Worm (Caenorhabditis elegans) whole organism, young adult: ENCODE data around the gene Y73F8A.14.

Source experiments
- B0035.1 ChIP-seq: sonication (generic microtip); optimal IDR thresholded peaks from 2 replicates; lab custom pipeline; 2016; ENCODE audit warnings: missing genetic modification characterization, mild to moderate bottlenecking, missing compliant biosample characterization, missing genotype, missing genetic modification reagents
- D2030.7 ChIP-seq: fragments of 200-800 bp; sonication (Bioruptor generic); IDR thresholded peaks from 2 replicates; pipeline ENCODE4 v1.3.6; 2022; ENCODE audit warnings: missing genetic modification reagents, missing genetic modification characterization, missing compliant biosample characterization
- F39B2.1 ChIP-seq: fragments of 200-800 bp; sonication (Bioruptor generic); IDR thresholded peaks from 2 replicates; pipeline ENCODE4 v1.3.6; 2022; ENCODE audit warnings: missing genetic modification reagents, missing genetic modification characterization, missing compliant biosample characterization
- K11D2.4 ChIP-seq: fragments of 200-800 bp; sonication (Bioruptor generic); IDR thresholded peaks from 2 replicates; pipeline ENCODE4 v1.3.6; 2022; ENCODE audit warnings: missing genetic modification reagents, missing genetic modification characterization, missing compliant biosample characterization
- T26A5.8 ChIP-seq: sonication (generic microtip); optimal IDR thresholded peaks from 2 replicates; lab custom pipeline; 2016; ENCODE audit warnings: missing genetic modification characterization, missing compliant biosample characterization
- Y53F4B.3 ChIP-seq: fragments of 200-800 bp; sonication (Bioruptor generic); IDR thresholded peaks from 2 replicates; pipeline ENCODE4 v1.3.6; 2022; ENCODE audit warnings: missing genetic modification reagents, missing genetic modification characterization, missing compliant biosample characterization
- Y79H2A.3 ChIP-seq: fragments of 200-800 bp; sonication (Bioruptor generic); conservative IDR thresholded peaks from 2 replicates; pipeline ENCODE4 v1.3.6; 2022; ENCODE audit warnings: missing genetic modification reagents, missing genetic modification characterization, missing compliant biosample characterization
- ZK185.1 ChIP-seq: sonication (generic microtip); optimal IDR thresholded peaks from 2 replicates; lab custom pipeline; 2016; ENCODE audit warnings: mild to moderate bottlenecking, missing genetic modification characterization, missing compliant biosample characterization; ENCODE audit not compliant: poor library complexity, severe bottlenecking
- akir-1 ChIP-seq: fragments of 200-800 bp; sonication (Bioruptor generic); optimal IDR thresholded peaks from 2 replicates; lab custom pipeline; 2018; ENCODE audit warnings: mild to moderate bottlenecking, missing genetic modification characterization, moderate library complexity, missing compliant biosample characterization
- ama-1 ChIP-seq, 3 experiments: fragments of 150-350 bp in 1 of 3; sonication (generic microtip) in 2 of 3; optimal IDR thresholded peaks; 2 replicates each; lab custom pipeline; 2014 to 2018; ENCODE audit warnings: missing biosample characterization in 2 of 3, missing genetic modification characterization in 2 of 3, missing genetic modification reagents in 2 of 3
- aptf-2 ChIP-seq: fragments of 200-800 bp; sonication (Bioruptor generic); conservative IDR thresholded peaks from 2 replicates; pipeline ENCODE4 v1.3.6; 2022; ENCODE audit warnings: missing genetic modification reagents, missing genetic modification characterization, missing compliant biosample characterization
- attf-3 ChIP-seq: fragments of 200-800 bp; sonication (Bioruptor generic); conservative IDR thresholded peaks from 2 replicates; pipeline ENCODE4 v1.3.6; 2022; ENCODE audit warnings: missing genetic modification reagents, missing genetic modification characterization, missing compliant biosample characterization
- attf-5 ChIP-seq: fragments of 200-800 bp; sonication (Bioruptor generic); optimal IDR thresholded peaks from 2 replicates; lab custom pipeline; 2018; ENCODE audit warnings: mild to moderate bottlenecking, missing genetic modification characterization, missing compliant biosample characterization
- attf-6 ChIP-seq: fragments of 200-800 bp; sonication (Bioruptor generic); IDR thresholded peaks from 2 replicates; pipeline ENCODE4 v1.3.6; 2022; ENCODE audit warnings: missing genetic modification reagents, missing genetic modification characterization, missing compliant biosample characterization
- ccch-3 ChIP-seq: fragments of 200-800 bp; sonication (Bioruptor generic); optimal IDR thresholded peaks from 2 replicates; lab custom pipeline; 2018; ENCODE audit warnings: mild to moderate bottlenecking, missing genetic modification characterization, missing compliant biosample characterization
- ceh-27 ChIP-seq: fragments of 200-800 bp; sonication (Bioruptor generic); optimal IDR thresholded peaks from 2 replicates; lab custom pipeline; 2018; ENCODE audit warnings: mild to moderate bottlenecking, missing genetic modification characterization, moderate library complexity, missing compliant biosample characterization
- chd-7 ChIP-seq: sonication (generic microtip); optimal IDR thresholded peaks from 2 replicates; lab custom pipeline; 2016; ENCODE audit warnings: mild to moderate bottlenecking, missing genetic modification characterization, moderate library complexity, missing compliant biosample characterization
- die-1 ChIP-seq: sonication (generic microtip); optimal IDR thresholded peaks from 2 replicates; lab custom pipeline; 2016; ENCODE audit warnings: missing genotype, mild to moderate bottlenecking, missing genetic modification characterization, missing compliant biosample characterization
- efl-1 ChIP-seq: fragments of 150-350 bp; optimal IDR thresholded peaks from 2 replicates; lab custom pipeline; 2014; ENCODE audit warnings: missing biosample characterization, missing genetic modification reagents, missing genetic modification characterization
- egl-44 ChIP-seq: fragments of 200-800 bp; sonication (Bioruptor generic); IDR thresholded peaks from 2 replicates; pipeline ENCODE4 v1.3.6; 2022; ENCODE audit warnings: missing genetic modification reagents, missing genetic modification characterization, missing compliant biosample characterization
- egrh-3 ChIP-seq: fragments of 200-800 bp; sonication (Bioruptor generic); IDR thresholded peaks from 2 replicates; pipeline ENCODE4 v1.3.6; 2022; ENCODE audit warnings: missing genetic modification reagents, missing genetic modification characterization, missing compliant biosample characterization
- him-1 ChIP-seq: sonication (generic microtip); optimal IDR thresholded peaks from 2 replicates; lab custom pipeline; 2016; ENCODE audit warnings: missing genotype, missing genetic modification reagents, missing genetic modification characterization, missing compliant biosample characterization
- hmg-20 ChIP-seq: fragments of 200-800 bp; sonication (Bioruptor generic); IDR thresholded peaks from 2 replicates; pipeline ENCODE4 v1.3.6; 2022; ENCODE audit warnings: missing genetic modification reagents, missing genetic modification characterization, missing compliant biosample characterization
- lsy-27 ChIP-seq: sonication (generic microtip); optimal IDR thresholded peaks from 2 replicates; lab custom pipeline; 2017; ENCODE audit warnings: missing genetic modification characterization, mild to moderate bottlenecking, missing compliant biosample characterization, antibody characterized with exemption, missing genotype, borderline replicate concordance; ENCODE audit not compliant: insufficient read depth
- madf-3 ChIP-seq: fragments of 200-800 bp; sonication (Bioruptor generic); IDR thresholded peaks from 2 replicates; pipeline ENCODE4 v1.3.6; 2022; ENCODE audit warnings: missing genetic modification reagents, missing genetic modification characterization, missing compliant biosample characterization
- madf-6 ChIP-seq: fragments of 200-800 bp; sonication (Bioruptor generic); IDR thresholded peaks from 2 replicates; pipeline ENCODE4 v1.3.6; 2022; ENCODE audit warnings: missing genetic modification reagents, missing genetic modification characterization, missing compliant biosample characterization
- mel-28 ChIP-seq: sonication (generic microtip); optimal IDR thresholded peaks from 2 replicates; lab custom pipeline; 2016; ENCODE audit warnings: borderline replicate concordance, mild to moderate bottlenecking, missing genetic modification characterization, missing compliant biosample characterization
- nfya-1 ChIP-seq: sonication (generic microtip); optimal IDR thresholded peaks from 2 replicates; lab custom pipeline; 2017; ENCODE audit warnings: antibody characterized with exemption, missing compliant biosample characterization, missing genetic modification characterization, borderline replicate concordance; ENCODE audit not compliant: insufficient read depth
- nfya-2 ChIP-seq: fragments of 200-800 bp; sonication (Bioruptor generic); IDR thresholded peaks from 2 replicates; pipeline ENCODE4 v1.3.6; 2022; ENCODE audit warnings: missing genetic modification reagents, missing genetic modification characterization, missing compliant biosample characterization
- nfyb-1 ChIP-seq: fragments of 200-800 bp; sonication (Bioruptor generic); IDR thresholded peaks from 2 replicates; pipeline ENCODE4 v1.3.6; 2022; ENCODE audit warnings: missing genetic modification reagents, missing genetic modification characterization, missing compliant biosample characterization
- nhr-120 ChIP-seq: fragments of 200-800 bp; sonication (Bioruptor generic); IDR thresholded peaks from 2 replicates; pipeline ENCODE4 v1.3.6; 2022; ENCODE audit warnings: missing genetic modification characterization, missing compliant biosample characterization
- nhr-27 ChIP-seq: fragments of 200-800 bp; sonication (Bioruptor generic); optimal IDR thresholded peaks from 2 replicates; lab custom pipeline; 2018; ENCODE audit warnings: mild to moderate bottlenecking, missing genetic modification characterization, moderate library complexity, missing compliant biosample characterization
- pbrm-1 ChIP-seq: fragments of 200-800 bp; sonication (Bioruptor generic); IDR thresholded peaks from 2 replicates; pipeline ENCODE4 v1.3.6; 2022; ENCODE audit warnings: missing genetic modification reagents, missing genetic modification characterization, missing compliant biosample characterization
- rec-8 ChIP-seq, 2 experiments: sonication (generic microtip); optimal IDR thresholded peaks; 2 replicates each; lab custom pipeline; 2016; ENCODE audit warnings: mild to moderate bottlenecking in 2 of 2, missing genetic modification characterization in 2 of 2, missing genetic modification reagents in 2 of 2, missing genotype in 2 of 2, missing biosample characterization in 1 of 2, missing compliant biosample characterization in 1 of 2, moderate library complexity in 1 of 2
- repo-1 ChIP-seq: sonication (generic microtip); optimal IDR thresholded peaks from 2 replicates; lab custom pipeline; 2017; ENCODE audit warnings: mild to moderate bottlenecking, missing genetic modification characterization, missing compliant biosample characterization
- snpc-4 ChIP-seq, 5 experiments: fragments of 150-350 bp in 1 of 5; sonication (generic microtip) in 4 of 5; optimal IDR thresholded peaks; 2 replicates each; lab custom pipeline; 2014 to 2018; ENCODE audit warnings: missing genetic modification characterization in 5 of 5, missing biosample characterization in 3 of 5, antibody characterized with exemption in 2 of 5, mild to moderate bottlenecking in 2 of 5, missing compliant biosample characterization in 2 of 5, missing genotype in 2 of 5, moderate library complexity in 2 of 5, missing genetic modification reagents in 1 of 5
- somi-1 ChIP-seq: fragments of 200-800 bp; sonication (Bioruptor generic); optimal IDR thresholded peaks from 2 replicates; lab custom pipeline; 2018; ENCODE audit warnings: mild to moderate bottlenecking, missing genetic modification characterization, missing compliant biosample characterization
- tlf-1 ChIP-seq: fragments of 200-800 bp; sonication (Bioruptor generic); optimal IDR thresholded peaks from 2 replicates; lab custom pipeline; 2018; ENCODE audit warnings: mild to moderate bottlenecking, missing genetic modification characterization, missing compliant biosample characterization
- zfh-2 ChIP-seq: fragments of 200-800 bp; sonication (Bioruptor generic); conservative IDR thresholded peaks from 2 replicates; pipeline ENCODE4 v1.3.6; 2022; ENCODE audit warnings: missing genetic modification reagents, missing genetic modification characterization, missing compliant biosample characterization
- ztf-25 ChIP-seq: fragments of 200-800 bp; sonication (Bioruptor generic); IDR thresholded peaks from 2 replicates; pipeline ENCODE4 v1.3.6; 2022; ENCODE audit warnings: missing genetic modification reagents, missing genetic modification characterization, missing compliant biosample characterization
- ztf-28 ChIP-seq: fragments of 200-800 bp; sonication (Bioruptor generic); IDR thresholded peaks from 2 replicates; pipeline ENCODE4 v1.3.6; 2022; ENCODE audit warnings: missing genetic modification reagents, missing genetic modification characterization, missing compliant biosample characterization

Gene Y73F8A.14

DNA sequence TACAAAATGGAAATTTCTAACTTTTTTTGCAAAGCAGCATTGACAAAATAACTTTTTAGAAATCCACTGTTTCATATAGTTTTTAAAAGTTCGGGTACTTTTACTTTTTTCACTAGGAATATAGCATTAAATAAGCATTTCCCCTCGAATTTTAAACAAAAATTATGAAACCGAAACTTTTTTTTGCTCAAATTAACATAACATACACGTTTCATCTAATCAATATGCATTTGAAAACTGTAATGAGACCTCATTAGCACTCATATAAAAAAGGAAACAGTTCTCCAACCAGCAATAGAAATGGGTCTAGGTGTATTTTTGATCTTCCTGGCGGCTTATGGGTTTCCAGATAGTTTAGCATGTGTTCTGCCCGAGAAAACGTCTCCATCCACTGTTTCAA is 24.8 kb downstream of the Y73F8A.14 start, which contains the start of gene Y73F8A.10:
Gene Y73F8A.10, plus strand, starts transcription at position 301 of the 400 bp plus-strand sequence.
- TF ChIP-seq him-1 = no peak
- TF ChIP-seq die-1 (tag; lab: Kevin White, UChicago) = no peak
- TF ChIP-seq snpc-4 (GFP tag; optimal IDR thresholded peaks at IDR 0.05; lab: Kevin White, UChicago) = no peak
- TF ChIP-seq snpc-4 (tag; optimal IDR thresholded peaks at IDR 0.05; lab: Kevin White, UChicago) = peak in 1 of 4 experiments; percentile 49
- TF ChIP-seq ZK185.1 (tag; lab: Kevin White, UChicago) = no peak
- TF ChIP-seq madf-6 (GFP tag; lab: Robert Waterston, UW) = no peak
- TF ChIP-seq attf-6 (GFP tag; lab: Robert Waterston, UW) = peak; percentile 49; the same call in 1 of the 2 replicates

ce11 chrIV:15291607-15292006 is 27.3 kb downstream of the Y73F8A.14 start, which contains the start of gene pqn-91:
Gene pqn-91, plus strand, starts transcription at chrIV:15291907.
- TF ChIP-seq madf-3 (no peak), nhr-27 (tag; lab: Kevin White, UChicago) (no peak), mel-28 (tag; lab: Kevin White, UChicago) (no peak), zfh-2 (GFP tag; lab: Robert Waterston, UW) (no peak), egrh-3 (GFP tag; lab: Robert Waterston, UW) (no peak), ztf-28 (no peak), somi-1 (GFP tag; lab: Kevin White, UChicago) (no peak), B0035.1 (tag; lab: Kevin White, UChicago) (no peak)

- TF ChIP-seq F39B2.1 (GFP tag; lab: Robert Waterston, UW) (no peak), pbrm-1 (GFP tag; lab: Robert Waterston, UW) (no peak)
- TF ChIP-seq, all 124 proteins: peak for 0
Measured at ce11 chrIV:15291162-15291561, 27.7 kb downstream of the Y73F8A.14 start, which contains the start of gene pqn-90. Gene pqn-90, minus strand, starts transcription at chrIV:15291262.

DNA sequence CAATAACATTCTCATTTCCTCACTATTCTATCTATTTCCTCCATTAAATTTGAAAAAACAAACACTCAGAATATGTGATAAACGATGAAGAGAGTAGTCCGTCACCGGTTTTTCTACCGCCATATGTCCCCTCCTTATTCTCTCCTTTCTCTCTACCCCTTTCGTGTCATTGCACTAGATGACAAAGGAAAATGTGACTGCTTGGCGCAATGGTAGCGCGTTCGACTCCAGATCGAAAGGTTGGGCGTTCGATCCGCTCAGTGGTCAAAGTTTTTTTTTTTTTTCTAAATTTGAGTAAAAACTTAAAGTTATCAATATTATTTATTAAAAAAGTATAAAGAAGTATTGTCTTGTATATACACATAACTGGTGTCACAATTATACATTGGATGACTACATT is 29.4 kb downstream of the Y73F8A.14 start:
- TF ChIP-seq Y79H2A.3 (GFP tag; lab: Robert Waterston, UW) (no peak), ztf-25 (GFP tag; lab: Robert Waterston, UW) (peak; percentile 76; the same call in 1 of the 2 replicates), ceh-27 (GFP tag; lab: Kevin White, UChicago) (no peak), attf-3 (GFP tag; lab: Robert Waterston, UW) (no peak), nfya-1 (tag; lab: Kevin White, UChicago) (no peak), rec-8 (tag; optimal IDR thresholded peaks at IDR 0.05; lab: Kevin White, UChicago) (peak; percentile 11 to 36), die-1 (tag; lab: Kevin White, UChicago) (peak; percentile 74), nfya-2 (GFP tag; lab: Robert Waterston, UW) (no peak), nhr-120 (GFP tag; lab: Robert Waterston, UW) (no peak), lsy-27 (tag; lab: Kevin White, UChicago) (peak; percentile 42), T26A5.8 (no peak), repo-1 (tag; lab: Kevin White, UChicago) (no peak), chd-7 (tag; lab: Kevin White, UChicago) (no peak), attf-5 (GFP tag; lab: Kevin White, UChicago) (peak; percentile 22), aptf-2 (no peak), tlf-1 (GFP tag; lab: Kevin White, UChicago) (no peak), ztf-28 (no peak), egl-44 (GFP tag; lab: Robert Waterston, UW) (no peak), D2030.7 (GFP tag; lab: Robert Waterston, UW) (peak; percentile 40; the same call in 1 of the 2 replicates), hmg-20 (GFP tag; lab: Robert Waterston, UW) (no peak), nfyb-1 (GFP tag; lab: Robert Waterston, UW) (peak; percentile 71; the same call in 1 of the 2 replicates), K11D2.4 (no peak), somi-1 (GFP tag; lab: Kevin White, UChicago) (no peak), ccch-3 (no peak), Y53F4B.3 (GFP tag; lab: Robert Waterston, UW) (0 out of 2 replicates have a peak, but pooled peaks have one; percentile 11), akir-1 (GFP tag; lab: Kevin White, UChicago) (no peak), ama-1 (optimal IDR thresholded peaks at IDR 0.05; lab: Kevin White, UChicago) (no peak), ama-1 (GFP tag; optimal IDR thresholded peaks at IDR 0.05; lab: Kevin White, UChicago) (peak; percentile 20 to 46), egrh-3 (GFP tag; lab: Robert Waterston, UW) (no peak), efl-1 (GFP tag; lab: Kevin White, UChicago) (no peak)
